Fruit fly (Drosophila melanogaster): ENCODE results near the gene CG5793.

The CG5793 gene

dm6 chr3R:21151090-21151870 is 23.9 kb downstream of the CG5793 start (continued):
- TF ChIP-seq Ets96B (tag; optimal IDR thresholded peaks at IDR 0.05) (no peak), Eip75B (GFP tag; optimal IDR thresholded peaks at IDR 0.05) (no peak), CG16779 (tag; optimal IDR thresholded peaks at IDR 0.05) (no peak), Hr38 (GFP tag; optimal IDR thresholded peaks at IDR 0.05) (no peak), Met (GFP tag; optimal IDR thresholded peaks at IDR 0.05) (peak; percentile 47), CG6276 (GFP tag; optimal IDR thresholded peaks at IDR 0.05) (no peak), CG6792 (GFP tag; optimal IDR thresholded peaks at IDR 0.05) (no peak), CG3919 (GFP tag; optimal IDR thresholded peaks at IDR 0.05) (no peak), dac (GFP tag; optimal IDR thresholded peaks at IDR 0.05) (no peak), net (GFP tag; optimal IDR thresholded peaks at IDR 0.05) (peak; percentile 40)

dm6 chr3R:21152856-21153278 is 25.5 kb downstream of the CG5793 start:
- TF ChIP-seq Lpt (GFP tag; optimal IDR thresholded peaks at IDR 0.05) (peak; percentile 87), CG11294 (GFP tag; IDR thresholded peaks at IDR 0.05) (peak; percentile 56; the same call in 1 of the 2 replicates), CG6792 (GFP tag; optimal IDR thresholded peaks at IDR 0.05) (peak; percentile 51), Ets96B (tag; optimal IDR thresholded peaks at IDR 0.05) (peak; percentile 76), topi (GFP tag; optimal IDR thresholded peaks at IDR 0.05) (peak; percentile 67), CG4318 (GFP tag; optimal IDR thresholded peaks at IDR 0.05) (no peak), achi (GFP tag; optimal IDR thresholded peaks at IDR 0.05) (peak; percentile 71), Eip93F (GFP tag; optimal IDR thresholded peaks at IDR 0.05) (peak; percentile 91), fd85E (GFP tag; optimal IDR thresholded peaks at IDR 0.05) (peak; percentile 79), CG31627 (GFP tag; optimal IDR thresholded peaks at IDR 0.05) (no peak), CG6163 (GFP tag; IDR thresholded peaks at IDR 0.05) (peak; percentile 97), Hr38 (GFP tag; optimal IDR thresholded peaks at IDR 0.05) (no peak), Met (GFP tag; optimal IDR thresholded peaks at IDR 0.05) (peak; percentile 50), vri (GFP tag; optimal IDR thresholded peaks at IDR 0.05) (peak; percentile 92), CG32006 (GFP tag; optimal IDR thresholded peaks at IDR 0.05) (peak; percentile 62), CG10669 (GFP tag; optimal IDR thresholded peaks at IDR 0.05) (peak; percentile 76), Gug (GFP tag; IDR thresholded peaks at IDR 0.05) (no peak), CG8632 (GFP tag; optimal IDR thresholded peaks at IDR 0.05) (peak; percentile 75), CG11902 (GFP tag; optimal IDR thresholded peaks at IDR 0.05) (no peak), dac (GFP tag; optimal IDR thresholded peaks at IDR 0.05) (peak; percentile 69), Eip78C (GFP tag) (peak; percentile 91), CG3919 (GFP tag; optimal IDR thresholded peaks at IDR 0.05) (peak; percentile 77), salr (GFP tag; optimal IDR thresholded peaks at IDR 0.05) (peak; percentile 47 to 75), CG9139 (GFP tag; optimal IDR thresholded peaks at IDR 0.05) (peak; percentile 91), svp (GFP tag) (peak; percentile 37), fkh (GFP tag; optimal IDR thresholded peaks at IDR 0.05) (no peak), Sox14 (GFP tag; optimal IDR thresholded peaks at IDR 0.05) (peak; percentile 47), CG3032 (tag; optimal IDR thresholded peaks at IDR 0.05) (peak; percentile 69), Sox102F (GFP tag; optimal IDR thresholded peaks at IDR 0.05) (peak; percentile 87), Hr4 (GFP tag; optimal IDR thresholded peaks at IDR 0.05) (peak; percentile 61), Ets21C (GFP tag; optimal IDR thresholded peaks at IDR 0.05) (no peak), CG6276 (GFP tag; optimal IDR thresholded peaks at IDR 0.05) (peak; percentile 98), Hr39 (GFP tag; optimal IDR thresholded peaks at IDR 0.05) (no peak), dsx (GFP tag; optimal IDR thresholded peaks at IDR 0.05; ENCODE audit: poor library complexity, severe bottlenecking) (peak; percentile 91), Smox (GFP tag; optimal IDR thresholded peaks at IDR 0.05) (peak; percentile 45), fd59A (GFP tag; optimal IDR thresholded peaks at IDR 0.05) (peak; percentile 17), net (GFP tag; optimal IDR thresholded peaks at IDR 0.05) (peak; percentile 86), acj6 (GFP tag; optimal IDR thresholded peaks at IDR 0.05) (peak; percentile 35), Sox15 (GFP tag; optimal IDR thresholded peaks at IDR 0.05) (no peak), CG8119 (GFP tag; IDR thresholded peaks at IDR 0.05) (peak; percentile 94), CG10631 (GFP tag; optimal IDR thresholded peaks at IDR 0.05) (no peak), cyc (GFP tag; optimal IDR thresholded peaks at IDR 0.05) (no peak), Blimp-1 (GFP tag; optimal IDR thresholded peaks at IDR 0.05) (peak; percentile 76), CG16779 (tag; optimal IDR thresholded peaks at IDR 0.05) (peak; percentile 96), eg (GFP tag; IDR thresholded peaks at IDR 0.05) (peak; percentile 95), CG34406 (GFP tag; optimal IDR thresholded peaks at IDR 0.05) (peak; percentile 84), CG7368 (GFP tag; optimal IDR thresholded peaks at IDR 0.05) (peak; percentile 73)

Data from whole organism, prepupa.